Fruit fly (Drosophila melanogaster) Kc167 (cell line): ENCODE measurements around the gene Skel.

Source experiments
- Myc ChIP-seq: fragments of >200 bp; optimal IDR thresholded peaks from 2 replicates; lab custom pipeline; 2017; ENCODE audit warnings: missing external identifiers
- h ChIP-seq: fragments of >200 bp; optimal IDR thresholded peaks from 3 replicates; lab custom pipeline; 2018; ENCODE audit warnings: missing external identifiers
- psq ChIP-seq: fragments of >200 bp; optimal IDR thresholded peaks from 2 replicates; lab custom pipeline; 2017; ENCODE audit warnings: missing external identifiers

dm6 chr3R:10704975-10705374 lies 18.2 kb downstream of the Skel start, which contains the start of gene CG31391:
- TF ChIP-seq h (lab: Kevin White, UChicago): no peak
- TF ChIP-seq Myc (lab: Kevin White, UChicago): no peak
- TF ChIP-seq psq (lab: Kevin White, UChicago): no peak
